Fruit fly (Drosophila melanogaster): Measurements from ENCODE around the gene Tep3.

Tep3 gene

dm6 chr2L:7701417-7701816 lies 1.2 kb upstream of the Tep3 start, which contains the start of gene Tep2:
Gene Tep2 (minus strand): TSS chr2L:7701601.
- TF ChIP-seq Trl (optimal IDR thresholded peaks at IDR 0.05) (peak; percentile 58 to 69), Trl (GFP tag; optimal IDR thresholded peaks at IDR 0.05) (no peak), CG14667 (GFP tag; IDR thresholded peaks at IDR 0.05) (no peak), bbx (GFP tag; IDR thresholded peaks at IDR 0.05; ENCODE audit: partially characterized antibody) (peak; percentile 38; the same call in 1 of the 2 replicates), rib (GFP tag; IDR thresholded peaks at IDR 0.05) (0 out of 2 replicates have a peak, but pooled peaks have one; percentile 25), btn (GFP tag; optimal IDR thresholded peaks at IDR 0.05) (no peak), Stat92E (GFP tag; optimal IDR thresholded peaks at IDR 0.05) (peak in 1 of 3 experiments; percentile 34), CG8359 (GFP tag; optimal IDR thresholded peaks at IDR 0.05; ENCODE audit: borderline replicate concordance) (peak; percentile 23), CG2889 (GFP tag; IDR thresholded peaks at IDR 0.05) (no peak), grn (GFP tag; optimal IDR thresholded peaks at IDR 0.05) (peak; percentile 47), E2f1 (GFP tag; IDR thresholded peaks at IDR 0.05) (no peak), Jarid2 (GFP tag; optimal IDR thresholded peaks at IDR 0.05) (peak; percentile 83), CG33213 (GFP tag; optimal IDR thresholded peaks at IDR 0.05) (no peak), CG34224 (GFP tag; IDR thresholded peaks at IDR 0.05; ENCODE audit: partially characterized antibody) (0 out of 3 replicates have a peak, but pooled peaks have one; percentile 11), CG6689 (GFP tag; IDR thresholded peaks at IDR 0.05) (no peak), ci (GFP tag; IDR thresholded peaks at IDR 0.05) (peak; percentile 56; the same call in 2 of the 3 replicates), h (optimal IDR thresholded peaks at IDR 0.05) (no peak), psq (GFP tag; optimal IDR thresholded peaks at IDR 0.05) (no peak), cg (GFP tag; optimal IDR thresholded peaks at IDR 0.05) (no peak), Poxn (GFP tag; IDR thresholded peaks at IDR 0.05) (no peak), CG10565 (GFP tag; optimal IDR thresholded peaks at IDR 0.05) (no peak), CG2199 (GFP tag; IDR thresholded peaks at IDR 0.05) (no peak), sd (tag; optimal IDR thresholded peaks at IDR 0.05) (peak; percentile 87), D19B (GFP tag; optimal IDR thresholded peaks at IDR 0.05) (no peak), az2 (GFP tag; optimal IDR thresholded peaks at IDR 0.05) (no peak), CG12769 (tag; optimal IDR thresholded peaks at IDR 0.05) (peak; percentile 42), fru (optimal IDR thresholded peaks at IDR 0.05) (no peak)

- TF ChIP-seq CG6689 (GFP tag; IDR thresholded peaks at IDR 0.05) (peak; percentile 18; the same call in 1 of the 2 replicates), CG1529 (GFP tag; optimal IDR thresholded peaks at IDR 0.05) (no peak), zfh2 (GFP tag; optimal IDR thresholded peaks at IDR 0.05) (peak; percentile 10), CG12659 (GFP tag; optimal IDR thresholded peaks at IDR 0.05) (no peak), cato (GFP tag; optimal IDR thresholded peaks at IDR 0.05; ENCODE audit: borderline replicate concordance) (no peak), fru (optimal IDR thresholded peaks at IDR 0.05) (no peak), Dbx (GFP tag; IDR thresholded peaks at IDR 0.05) (peak; percentile 31; the same call in 1 of the 3 replicates), Aef1 (GFP tag; IDR thresholded peaks at IDR 0.05) (no peak), ERR (GFP tag; optimal IDR thresholded peaks at IDR 0.05) (no peak), wdn (GFP tag; IDR thresholded peaks at IDR 0.05) (peak; percentile 17; the same call in 1 of the 2 replicates), danr (GFP tag; IDR thresholded peaks at IDR 0.05) (no peak), jigr1 (GFP tag; IDR thresholded peaks at IDR 0.05) (no peak), lbe (GFP tag; optimal IDR thresholded peaks at IDR 0.05) (no peak), CG3281 (GFP tag; optimal IDR thresholded peaks at IDR 0.05) (peak; percentile 20), eyg (GFP tag; optimal IDR thresholded peaks at IDR 0.05) (no peak), nmo (GFP tag; optimal IDR thresholded peaks at IDR 0.05) (no peak), shn (GFP tag; optimal IDR thresholded peaks at IDR 0.05) (no peak), Dfd (GFP tag; optimal IDR thresholded peaks at IDR 0.05) (no peak), H2.0 (GFP tag; IDR thresholded peaks at IDR 0.05) (peak; percentile 22; the same call in 1 of the 2 replicates), ranshi (GFP tag; IDR thresholded peaks at IDR 0.05) (peak; percentile 14; the same call in 1 of the 2 replicates), Drgx (GFP tag; IDR thresholded peaks at IDR 0.05) (peak; percentile 38; the same call in 1 of the 2 replicates), CG2889 (GFP tag; IDR thresholded peaks at IDR 0.05) (0 out of 3 replicates have a peak, but pooled peaks have one; percentile 29), Xbp1 (GFP tag; optimal IDR thresholded peaks at IDR 0.05) (peak; percentile 8), CG7839 (tag; optimal IDR thresholded peaks at IDR 0.05) (no peak), CG9817 (tag; optimal IDR thresholded peaks at IDR 0.05) (peak; percentile 45), CG18619 (GFP tag; optimal IDR thresholded peaks at IDR 0.05) (peak; percentile 6), salm (tag; optimal IDR thresholded peaks at IDR 0.05) (no peak), emc (GFP tag; optimal IDR thresholded peaks at IDR 0.05) (no peak)
These were observed 929 bp downstream of the Tep3 start for dm6 chr2L:7703534-7703933.

Measured in whole organism, embryonic.